Fruit fly (Drosophila melanogaster) whole organism, pupa: ENCODE measurements around the gene CG9312.

Source experiments
- CG12605 ChIP-seq: fragments of 200-800 bp; sonication (Bioruptor generic); IDR thresholded peaks from 2 replicates; pipeline ENCODE4 v1.3.6; 2022; ENCODE audit warnings: missing biosample characterization, missing genetic modification characterization
- CG15710 ChIP-seq: fragments of 200-800 bp; sonication (Bioruptor generic); optimal IDR thresholded peaks from 2 replicates; lab custom pipeline; 2018; ENCODE audit warnings: missing biosample characterization, mild to moderate bottlenecking, missing genetic modification characterization, moderate library complexity
- CG32121 ChIP-seq: fragments of 200-800 bp; sonication (Bioruptor generic); IDR thresholded peaks from 2 replicates; pipeline ENCODE4 v1.3.6; 2022; ENCODE audit warnings: missing biosample characterization, missing genetic modification characterization
- EcR ChIP-seq: fragments of 200-800 bp; sonication (Bioruptor generic); optimal IDR thresholded peaks from 3 replicates; lab custom pipeline; 2019; ENCODE audit warnings: missing biosample characterization, missing genetic modification characterization, mild to moderate bottlenecking, moderate library complexity, missing genetic modification reagents
- Snoo ChIP-seq: fragments of 200-800 bp; sonication (Bioruptor generic); optimal IDR thresholded peaks from 3 replicates; lab custom pipeline; 2017; ENCODE audit warnings: missing biosample characterization, mild to moderate bottlenecking, missing genetic modification characterization, inconsistent platforms
- fd96Ca ChIP-seq: fragments of 200-800 bp; sonication (Bioruptor generic); IDR thresholded peaks from 3 replicates; pipeline ENCODE4 v1.3.6; 2022; ENCODE audit warnings: missing biosample characterization, missing genetic modification characterization
- gl ChIP-seq: fragments of 200-800 bp; sonication (Bioruptor generic); optimal IDR thresholded peaks from 2 replicates; lab custom pipeline; 2018; ENCODE audit warnings: missing biosample characterization, mild to moderate bottlenecking, missing genetic modification characterization

- no peak for TF ChIP-seq CG32121 (GFP tag; lab: Robert Waterston, UW)
- TF ChIP-seq CG12605 (GFP tag; lab: Robert Waterston, UW) = no peak
- TF ChIP-seq fd96Ca (GFP tag; lab: Robert Waterston, UW) = no peak
- TF ChIP-seq EcR (GFP tag; lab: Kevin White, UChicago) = no peak
- no peak for TF ChIP-seq Snoo
- no peak for TF ChIP-seq gl (tag; lab: Kevin White, UChicago)
- no peak for TF ChIP-seq CG15710 (tag; lab: Kevin White, UChicago)
Observed at dm6 chr3R:13811737-13812136, 46.2 kb downstream of the CG9312 start.
